Worm (Caenorhabditis elegans) whole organism, dauer: ENCODE data around the gene prx-12.

Experiments used
- unc-62 ChIP-seq: sonication (generic microtip); optimal IDR thresholded peaks from 2 replicates; lab custom pipeline; 2017; ENCODE audit warnings: missing biosample characterization, missing genetic modification reagents, missing genetic modification characterization

The prx-12 gene

DNA sequence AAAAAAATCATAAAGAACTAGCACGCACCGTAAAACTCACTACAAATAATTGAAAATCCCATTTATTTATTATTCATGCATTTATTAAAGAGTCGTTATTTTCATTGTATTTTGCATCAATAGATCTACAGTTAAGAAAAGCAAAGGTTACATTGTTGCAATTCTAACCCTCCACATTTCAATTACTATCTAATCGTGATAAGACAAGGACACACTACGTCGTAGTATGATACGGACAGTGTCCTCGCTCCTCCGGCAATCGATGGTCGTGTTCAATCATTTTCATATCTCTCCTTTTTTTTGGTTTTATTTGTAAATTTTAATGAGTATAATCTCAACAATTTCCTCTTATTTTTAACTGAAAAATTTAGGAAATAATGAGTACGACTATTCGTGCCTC is at the start of gene prx-12:
TSS of gene prx-12 (plus strand) at position 371 of the 400 bp plus-strand sequence.
- TF ChIP-seq unc-62 (GFP tag; lab: Kevin White, UChicago): no peak

DNA sequence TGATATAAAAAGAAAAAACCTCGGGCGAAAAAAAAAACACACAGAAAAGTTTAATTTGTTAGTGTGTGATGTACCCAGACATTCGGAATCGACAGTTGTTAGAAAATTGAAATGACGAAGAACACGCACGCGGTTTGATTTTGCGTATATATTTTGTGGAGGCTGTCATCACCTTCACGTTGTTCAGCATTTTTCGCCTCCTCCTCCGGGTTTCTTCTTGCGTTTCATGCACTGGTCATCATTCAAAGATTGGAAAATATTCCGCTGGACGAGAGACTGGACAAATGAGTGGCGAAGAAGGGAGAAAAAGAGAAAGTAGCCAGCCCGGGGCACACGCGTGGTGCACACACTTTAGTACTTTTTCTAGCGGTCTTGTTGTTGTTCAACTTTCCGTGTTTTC is 48.2 kb upstream of the prx-12 start:
- TF ChIP-seq unc-62 (GFP tag; lab: Kevin White, UChicago): no peak

DNA sequence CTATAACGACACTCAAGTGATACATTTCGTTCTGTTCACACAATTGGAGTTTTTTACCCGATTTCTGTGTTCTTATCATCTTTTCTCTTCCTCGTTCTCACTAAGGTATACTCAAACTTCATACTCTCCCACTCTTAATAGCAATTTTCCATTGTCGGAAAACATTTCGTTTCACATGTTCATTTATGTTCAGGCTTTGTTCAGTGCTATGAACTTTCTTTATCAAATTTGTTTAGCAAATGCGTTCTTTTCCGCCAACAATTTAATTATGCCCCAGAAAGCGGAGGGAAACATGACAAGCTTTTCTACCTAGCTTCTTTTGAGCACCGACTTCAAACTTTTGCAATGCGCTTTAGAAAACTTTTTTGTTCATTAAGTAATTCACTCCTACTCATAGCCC is 47.6 kb upstream of the prx-12 start:
- no peak for TF ChIP-seq unc-62 (GFP tag; lab: Kevin White, UChicago)

DNA sequence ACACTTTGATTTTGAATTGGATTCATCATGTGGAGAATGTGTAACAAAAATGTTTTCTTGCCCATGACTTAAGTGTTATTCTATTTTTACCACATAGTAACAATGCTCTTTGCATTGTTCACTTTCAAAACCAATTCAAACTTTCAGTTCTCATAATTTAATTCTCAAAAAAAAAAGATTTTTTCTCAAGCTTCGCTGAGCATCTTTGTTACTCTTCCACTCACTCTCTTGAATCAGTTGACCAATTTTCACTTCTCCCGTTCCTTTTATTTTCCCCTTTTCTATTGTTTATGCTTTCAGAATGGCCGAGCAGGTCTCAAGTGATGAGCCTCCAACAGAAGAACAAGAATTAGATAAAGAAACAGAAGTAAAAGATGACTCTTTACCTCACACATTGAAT is 46.9 kb upstream of the prx-12 start, which contains the start of gene oct-2:
TSS of gene oct-2 (plus strand) at position 301 of the 400 bp plus-strand sequence.
- TF ChIP-seq unc-62 (GFP tag; lab: Kevin White, UChicago): no peak

ce11 chrX:11351288-11351687 is 41.8 kb upstream of the prx-12 start:
- no peak for TF ChIP-seq unc-62 (GFP tag; lab: Kevin White, UChicago)

ce11 chrX:11351856-11352255 is 41.2 kb upstream of the prx-12 start, which contains the start of gene pgp-3:
TSS of gene pgp-3 (plus strand) at chrX:11352156.
- TF ChIP-seq unc-62 (GFP tag; lab: Kevin White, UChicago): no peak

- TF ChIP-seq unc-62 (GFP tag; lab: Kevin White, UChicago): no peak
These were observed 37.2 kb upstream of the prx-12 start for ce11 chrX:11355856-11356255.

DNA sequence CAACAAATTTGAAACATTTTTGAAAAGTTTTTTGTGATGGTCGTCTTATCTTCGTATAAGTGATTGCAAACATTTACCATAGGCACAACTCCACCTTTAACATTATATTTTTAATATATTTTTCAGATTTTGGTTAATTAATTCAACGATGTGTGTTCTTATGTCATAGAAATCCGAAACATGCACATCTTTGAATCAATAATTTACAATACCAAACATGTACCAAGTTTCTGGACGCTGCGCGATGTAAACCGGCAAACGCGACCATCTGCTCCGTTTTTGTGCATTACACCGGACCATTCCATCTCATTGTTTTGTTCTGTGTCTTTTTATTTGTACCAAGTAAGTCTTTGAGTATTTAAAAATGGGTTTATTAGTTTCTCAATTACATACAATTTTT is 35.6 kb upstream of the prx-12 start, which contains the start of gene pgp-4:
TSS of gene pgp-4 (plus strand) at position 301 of the 400 bp plus-strand sequence.
- TF ChIP-seq unc-62 (GFP tag; lab: Kevin White, UChicago): no peak

DNA sequence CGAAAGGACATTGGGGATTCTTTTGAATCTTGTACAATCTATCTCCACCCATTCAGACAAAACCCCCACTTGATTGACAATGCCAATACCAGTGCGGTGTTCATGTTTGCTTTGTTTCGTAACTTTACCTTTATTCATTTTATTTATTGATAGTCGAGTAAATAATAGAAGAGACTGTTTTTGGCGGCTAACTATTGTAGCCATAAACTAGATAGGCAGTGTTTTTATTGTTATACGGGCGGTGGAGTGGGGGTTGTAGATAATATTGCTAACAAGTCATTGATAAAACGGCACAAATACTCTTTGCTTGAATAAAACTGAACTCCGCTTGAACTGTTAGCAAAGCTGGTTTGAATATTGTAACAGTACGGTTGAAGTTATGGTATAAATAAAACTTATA is 28.2 kb upstream of the prx-12 start:
- no peak for TF ChIP-seq unc-62 (GFP tag; lab: Kevin White, UChicago)

DNA sequence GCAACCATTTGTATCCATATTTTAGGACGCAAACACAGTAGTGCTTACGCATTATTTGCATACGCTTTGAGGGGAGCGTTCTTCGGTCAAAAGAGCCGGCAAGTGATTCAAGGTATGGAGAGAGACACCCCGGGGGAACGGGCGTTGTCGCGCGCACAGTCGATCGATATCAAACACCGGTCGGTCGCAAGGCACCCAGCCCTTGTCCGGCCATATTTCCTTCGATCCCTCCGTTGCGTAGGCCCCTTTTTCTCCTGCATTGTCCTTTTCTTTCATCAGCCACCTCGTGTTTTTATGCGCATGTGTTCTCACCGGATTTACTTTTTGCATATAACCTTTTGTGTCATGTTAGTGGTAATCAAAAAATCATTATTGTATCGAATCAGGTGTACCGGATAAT is 27.1 kb upstream of the prx-12 start:
- TF ChIP-seq unc-62 (GFP tag; lab: Kevin White, UChicago): no peak

DNA sequence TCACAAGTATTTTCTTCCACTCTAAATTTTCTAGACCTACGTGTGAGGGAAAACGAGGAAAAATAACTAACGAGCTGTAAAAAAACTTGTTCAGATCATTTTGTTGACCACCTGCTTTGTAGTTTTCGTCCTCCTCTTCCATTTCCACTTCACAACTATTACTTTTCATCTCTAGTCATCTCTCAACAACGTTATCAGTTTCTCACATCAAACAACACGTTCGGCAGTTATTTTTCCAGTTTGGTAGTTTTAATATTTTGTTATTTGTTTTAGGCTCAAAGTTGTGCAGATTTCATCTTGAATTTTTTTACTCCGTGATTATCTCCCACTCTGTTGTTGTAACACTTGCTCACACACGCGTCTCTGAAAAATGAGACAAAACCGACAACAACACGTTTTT is 26.0 kb upstream of the prx-12 start:
- no peak for TF ChIP-seq unc-62 (GFP tag; lab: Kevin White, UChicago)

DNA sequence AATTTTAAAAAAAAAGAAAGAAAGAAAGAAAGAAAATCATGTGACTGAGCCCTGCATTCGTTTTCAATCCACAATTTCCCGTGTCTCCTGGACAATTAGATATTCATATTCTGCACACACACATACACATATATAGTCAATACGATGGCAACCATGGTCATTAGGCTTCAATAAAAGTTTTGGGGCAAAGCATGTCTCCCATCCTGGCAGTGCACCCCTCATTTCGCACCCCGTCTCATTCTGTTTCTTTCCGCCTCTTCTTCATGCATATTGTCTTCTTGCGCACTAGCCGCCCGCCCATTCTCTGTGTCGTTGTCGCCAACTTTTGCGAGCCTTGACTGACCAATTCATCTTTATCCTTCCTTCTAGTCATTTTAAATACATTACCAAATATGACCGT is 25.5 kb upstream of the prx-12 start:
- TF ChIP-seq unc-62 (GFP tag; lab: Kevin White, UChicago): no peak

DNA sequence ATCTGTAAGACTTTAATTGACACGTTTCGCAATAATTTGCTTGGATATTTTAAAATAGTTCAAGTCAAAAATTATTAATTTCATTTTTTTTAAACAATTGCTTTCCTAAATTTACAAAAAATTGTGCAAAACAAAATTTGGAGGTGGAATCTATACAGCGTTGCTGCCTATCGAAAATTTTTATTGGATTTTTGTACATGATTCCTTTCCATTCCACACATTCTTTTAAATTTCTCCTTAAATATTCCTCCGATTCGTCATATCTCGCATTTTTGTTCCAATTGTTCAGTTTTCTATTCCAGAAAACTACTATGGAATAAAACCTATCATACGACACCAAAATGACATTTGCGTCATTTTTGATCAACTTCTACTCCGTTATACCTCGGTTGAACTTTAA is 24.7 kb upstream of the prx-12 start, which contains the start of gene ttyh-1:
TSS of gene ttyh-1 (plus strand) at position 301 of the 400 bp plus-strand sequence.
- no peak for TF ChIP-seq unc-62 (GFP tag; lab: Kevin White, UChicago)

ce11 chrX:11368845-11369244 is 24.2 kb upstream of the prx-12 start:
- no peak for TF ChIP-seq unc-62 (GFP tag; lab: Kevin White, UChicago)

ce11 chrX:11370090-11370489 is 23.0 kb upstream of the prx-12 start:
- no peak for TF ChIP-seq unc-62 (GFP tag; lab: Kevin White, UChicago)

ce11 chrX:11375509-11375908 is 17.6 kb upstream of the prx-12 start, which contains the start of gene F42E11.3:
TSS of gene F42E11.3 (minus strand) at chrX:11375609.
- TF ChIP-seq unc-62 (GFP tag; lab: Kevin White, UChicago): no peak

DNA sequence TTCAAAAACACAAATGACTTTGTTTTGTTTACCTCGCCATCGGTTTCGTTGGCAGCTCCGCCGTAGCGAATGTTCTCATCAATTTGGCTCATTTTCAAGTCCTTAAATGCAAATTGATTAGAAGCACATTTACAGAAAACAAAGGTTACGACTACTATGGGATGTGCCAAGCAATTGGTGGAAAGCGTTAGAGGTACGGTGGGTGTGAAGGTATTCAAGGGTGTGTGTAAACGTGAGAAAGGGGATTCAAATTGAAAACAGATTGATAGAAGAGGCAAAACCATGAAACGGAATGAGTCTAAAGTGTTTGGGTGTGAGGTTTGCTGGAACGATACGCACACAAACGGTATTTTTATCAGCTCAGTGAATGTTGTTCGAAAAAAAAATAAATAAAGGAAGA is 15.7 kb upstream of the prx-12 start, which contains the start of gene tni-1:
TSS of gene tni-1 (minus strand) at position 101 of the 400 bp plus-strand sequence.
- TF ChIP-seq unc-62 (GFP tag; lab: Kevin White, UChicago): no peak
